Worm (Caenorhabditis elegans): ENCODE measurements around the gene fat-4.

The fat-4 gene

DNA sequence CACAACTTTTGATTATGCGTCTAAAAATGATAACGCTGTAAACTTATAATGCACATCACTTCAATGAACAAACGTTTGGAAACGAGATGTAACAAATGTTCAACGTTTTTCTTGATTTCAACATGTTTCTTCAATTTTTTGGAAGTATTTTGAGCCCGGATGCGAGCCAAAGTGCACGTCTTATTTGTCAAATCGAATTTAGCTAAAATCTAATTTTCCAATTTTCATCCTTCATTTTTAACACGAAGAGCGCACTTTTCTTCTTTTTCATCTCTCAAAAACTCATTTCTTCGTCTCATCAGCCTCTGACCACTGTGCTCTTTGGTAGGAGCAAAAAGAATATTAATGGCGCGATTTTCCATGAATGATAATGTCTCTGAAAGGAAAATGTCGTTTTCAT, 922 bp upstream of the fat-4 start:
- TF ChIP-seq flt-1 (GFP tag; IDR thresholded peaks at IDR 0.05), result no peak
- TF ChIP-seq cog-1 (tag; optimal IDR thresholded peaks at IDR 0.05), result no peak
- no peak for TF ChIP-seq T22C8.4 (GFP tag; IDR thresholded peaks at IDR 0.05)
- no peak for TF ChIP-seq tab-1 (GFP tag; IDR thresholded peaks at IDR 0.05)
- TF ChIP-seq ztf-29 (GFP tag; IDR thresholded peaks at IDR 0.05), result no peak
- TF ChIP-seq klf-2 (GFP tag; conservative IDR thresholded peaks at IDR 0.05), result no peak
- TF ChIP-seq ztf-23 (GFP tag; IDR thresholded peaks at IDR 0.05), result no peak
- no peak for TF ChIP-seq med-1 (GFP tag; optimal IDR thresholded peaks at IDR 0.05; ENCODE audit: insufficient read depth)

DNA sequence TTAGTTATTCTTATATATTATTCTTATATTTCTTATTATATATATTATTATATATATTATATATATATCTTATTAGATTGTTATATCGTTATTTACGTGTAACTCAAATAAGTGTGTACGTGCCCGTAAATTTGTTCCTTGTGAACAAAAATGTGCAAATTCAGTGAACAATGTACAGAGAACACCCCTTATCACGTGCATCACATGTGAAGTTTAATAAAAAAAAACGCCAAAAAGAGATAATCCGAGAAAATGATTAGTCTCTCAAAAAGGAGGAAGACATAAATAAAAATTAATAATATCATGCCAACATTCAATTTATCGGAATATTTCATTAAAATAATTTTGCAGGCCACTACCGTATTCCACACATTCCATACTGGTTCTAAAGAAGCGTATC, 435 bp downstream of the fat-4 start:
- no peak for TF ChIP-seq med-1 (GFP tag; optimal IDR thresholded peaks at IDR 0.05; ENCODE audit: insufficient read depth)
- no peak for TF ChIP-seq tab-1 (GFP tag; IDR thresholded peaks at IDR 0.05)
- TF ChIP-seq ztf-23 (GFP tag; IDR thresholded peaks at IDR 0.05), result no peak
- no peak for TF ChIP-seq T22C8.4 (GFP tag; IDR thresholded peaks at IDR 0.05)
- TF ChIP-seq ref-1 (GFP tag; conservative IDR thresholded peaks at IDR 0.05), result no peak
- TF ChIP-seq ztf-29 (GFP tag; IDR thresholded peaks at IDR 0.05), result no peak
- TF ChIP-seq klf-2 (GFP tag; conservative IDR thresholded peaks at IDR 0.05), result no peak
- no peak for TF ChIP-seq flt-1 (GFP tag; IDR thresholded peaks at IDR 0.05)
- no peak for TF ChIP-seq cog-1 (tag; optimal IDR thresholded peaks at IDR 0.05)

DNA sequence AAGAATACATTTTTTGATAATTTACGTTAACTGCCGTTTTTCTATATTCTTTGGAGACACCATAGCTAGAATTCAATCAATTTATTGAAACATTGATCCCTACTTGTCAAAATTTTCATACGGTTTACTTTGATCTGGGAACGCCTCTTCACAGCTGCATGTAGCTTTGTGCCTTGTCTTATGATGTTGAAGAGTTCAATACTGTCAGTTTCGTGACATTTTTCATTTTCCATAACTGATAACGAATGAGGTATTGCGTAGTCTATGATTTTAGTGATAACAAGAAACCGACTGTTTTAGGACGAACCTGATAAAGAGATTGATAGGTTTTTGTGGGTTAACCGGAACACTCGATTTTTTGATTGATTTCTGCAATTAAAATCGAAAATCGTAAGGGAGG, 2.2 kb downstream of the fat-4 start:
- TF ChIP-seq tab-1 (GFP tag; IDR thresholded peaks at IDR 0.05) (no peak), med-1 (GFP tag; optimal IDR thresholded peaks at IDR 0.05; ENCODE audit: insufficient read depth) (no peak), flt-1 (GFP tag; IDR thresholded peaks at IDR 0.05) (no peak), ztf-29 (GFP tag; IDR thresholded peaks at IDR 0.05) (no peak), ref-1 (GFP tag; conservative IDR thresholded peaks at IDR 0.05) (no peak)

- TF ChIP-seq tab-1 (GFP tag; IDR thresholded peaks at IDR 0.05), result no peak
- no peak for TF ChIP-seq ztf-29 (GFP tag; IDR thresholded peaks at IDR 0.05)
- TF ChIP-seq med-1 (GFP tag; optimal IDR thresholded peaks at IDR 0.05; ENCODE audit: insufficient read depth), result no peak
- TF ChIP-seq cog-1 (tag; optimal IDR thresholded peaks at IDR 0.05), result no peak
- no peak for TF ChIP-seq flt-1 (GFP tag; IDR thresholded peaks at IDR 0.05)
- TF ChIP-seq T22C8.4 (GFP tag; IDR thresholded peaks at IDR 0.05), result no peak
- no peak for TF ChIP-seq ref-1 (GFP tag; conservative IDR thresholded peaks at IDR 0.05)
- no peak for TF ChIP-seq ztf-23 (GFP tag; IDR thresholded peaks at IDR 0.05)
- TF ChIP-seq klf-2 (GFP tag; conservative IDR thresholded peaks at IDR 0.05), result no peak
Observed at ce11 chrIV:9802711-9803110, 3.5 kb downstream of the fat-4 start, which contains the start of gene fat-3. TSS of gene fat-3 (plus strand) at chrIV:9803023.

DNA sequence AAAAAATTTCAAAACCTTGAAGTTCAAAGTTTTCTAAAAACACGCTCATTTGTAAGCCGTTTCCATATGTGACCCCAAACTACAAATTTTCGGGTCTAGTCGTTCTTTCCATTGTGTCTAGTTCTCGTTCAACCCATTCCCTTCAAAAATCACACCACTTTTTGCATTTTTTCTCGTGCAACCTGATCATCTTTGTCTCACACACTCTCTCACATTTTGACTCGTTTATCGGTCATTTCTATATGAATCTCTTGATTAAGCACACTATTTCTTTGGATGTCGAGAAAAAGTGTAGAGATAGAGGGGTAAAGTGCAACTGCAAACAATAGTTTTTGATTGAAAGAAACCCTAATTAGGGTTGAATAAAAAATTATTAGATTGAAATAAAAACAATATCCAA, 4.3 kb downstream of the fat-4 start:
- TF ChIP-seq T22C8.4 (GFP tag; IDR thresholded peaks at IDR 0.05) (no peak), ztf-23 (GFP tag; IDR thresholded peaks at IDR 0.05) (no peak), tab-1 (GFP tag; IDR thresholded peaks at IDR 0.05) (no peak), flt-1 (GFP tag; IDR thresholded peaks at IDR 0.05) (no peak), cog-1 (tag; optimal IDR thresholded peaks at IDR 0.05) (no peak), ref-1 (GFP tag; conservative IDR thresholded peaks at IDR 0.05) (no peak), med-1 (GFP tag; optimal IDR thresholded peaks at IDR 0.05; ENCODE audit: insufficient read depth) (no peak), klf-2 (GFP tag; conservative IDR thresholded peaks at IDR 0.05) (no peak), ztf-29 (GFP tag; IDR thresholded peaks at IDR 0.05) (no peak)

ce11 chrIV:9810633-9811032, 11.4 kb downstream of the fat-4 start, which contains the start of gene dct-15:
TSS of gene dct-15 (minus strand) at chrIV:9810733.
- TF ChIP-seq ztf-29 (GFP tag; IDR thresholded peaks at IDR 0.05), result no peak
- TF ChIP-seq med-1 (GFP tag; optimal IDR thresholded peaks at IDR 0.05; ENCODE audit: insufficient read depth), result no peak
- TF ChIP-seq tab-1 (GFP tag; IDR thresholded peaks at IDR 0.05), result no peak
- TF ChIP-seq ref-1 (GFP tag; conservative IDR thresholded peaks at IDR 0.05), result no peak
- no peak for TF ChIP-seq ztf-23 (GFP tag; IDR thresholded peaks at IDR 0.05)
- no peak for TF ChIP-seq klf-2 (GFP tag; conservative IDR thresholded peaks at IDR 0.05)
- TF ChIP-seq T22C8.4 (GFP tag; IDR thresholded peaks at IDR 0.05), result no peak
- TF ChIP-seq flt-1 (GFP tag; IDR thresholded peaks at IDR 0.05), result no peak

DNA sequence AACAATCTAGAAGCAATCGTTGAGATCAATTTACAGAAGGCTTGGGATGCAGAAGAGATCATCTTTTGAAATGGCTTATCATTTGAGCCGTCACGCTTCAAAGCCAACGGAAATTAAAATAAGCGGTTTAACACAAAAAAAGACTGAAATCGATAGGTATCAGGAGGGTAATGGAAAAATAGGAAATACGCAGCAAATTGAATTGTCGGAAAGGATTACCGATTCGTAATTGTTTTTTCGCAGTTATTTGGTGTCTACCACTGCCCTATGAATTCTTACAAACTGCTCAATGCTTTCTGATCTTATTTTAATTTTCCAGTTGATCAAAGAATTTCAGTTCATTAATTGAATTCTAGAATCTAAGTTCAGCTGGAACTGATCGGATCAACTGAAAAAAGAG, 12.3 kb downstream of the fat-4 start:
- TF ChIP-seq tab-1 (GFP tag; IDR thresholded peaks at IDR 0.05) (no peak), ztf-29 (GFP tag; IDR thresholded peaks at IDR 0.05) (no peak), T22C8.4 (GFP tag; IDR thresholded peaks at IDR 0.05) (no peak), med-1 (GFP tag; optimal IDR thresholded peaks at IDR 0.05; ENCODE audit: insufficient read depth) (no peak), ref-1 (GFP tag; conservative IDR thresholded peaks at IDR 0.05) (no peak), ztf-23 (GFP tag; IDR thresholded peaks at IDR 0.05) (no peak), cog-1 (tag; optimal IDR thresholded peaks at IDR 0.05) (no peak), flt-1 (GFP tag; IDR thresholded peaks at IDR 0.05) (no peak), klf-2 (GFP tag; conservative IDR thresholded peaks at IDR 0.05) (no peak)

DNA sequence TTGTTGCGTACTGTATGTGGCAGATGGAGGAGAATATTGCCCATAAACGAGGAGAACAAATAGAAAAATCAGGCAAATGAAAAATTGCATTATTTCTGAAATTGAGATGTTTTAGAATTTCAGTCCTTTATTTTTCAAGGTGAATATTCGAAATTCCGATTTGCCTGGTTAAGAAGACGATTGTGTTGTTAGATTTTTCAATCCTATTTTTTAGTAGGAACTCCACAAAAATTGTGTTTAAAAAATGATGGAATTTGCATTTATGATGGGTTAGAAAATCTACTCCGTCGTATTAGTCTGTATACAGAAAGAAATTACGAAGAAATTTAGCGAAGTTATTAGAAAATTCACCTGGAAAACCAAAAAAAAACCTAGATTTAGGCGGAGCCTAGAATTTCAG, 16.2 kb downstream of the fat-4 start, which contains the start of gene egl-20:
Gene egl-20 (minus strand): TSS at position 101 of the 400 bp plus-strand sequence.
- TF ChIP-seq med-1 (GFP tag; optimal IDR thresholded peaks at IDR 0.05; ENCODE audit: insufficient read depth), result no peak
- no peak for TF ChIP-seq ztf-29 (GFP tag; IDR thresholded peaks at IDR 0.05)
- TF ChIP-seq ref-1 (GFP tag; conservative IDR thresholded peaks at IDR 0.05), result no peak
- no peak for TF ChIP-seq tab-1 (GFP tag; IDR thresholded peaks at IDR 0.05)
- no peak for TF ChIP-seq klf-2 (GFP tag; conservative IDR thresholded peaks at IDR 0.05)
- no peak for TF ChIP-seq cog-1 (tag; optimal IDR thresholded peaks at IDR 0.05)
- no peak for TF ChIP-seq ztf-23 (GFP tag; IDR thresholded peaks at IDR 0.05)

- TF ChIP-seq med-1 (GFP tag; optimal IDR thresholded peaks at IDR 0.05; ENCODE audit: insufficient read depth) (no peak), ztf-29 (GFP tag; IDR thresholded peaks at IDR 0.05) (no peak), flt-1 (GFP tag; IDR thresholded peaks at IDR 0.05) (no peak), T22C8.4 (GFP tag; IDR thresholded peaks at IDR 0.05) (no peak)
Observed at ce11 chrIV:9821621-9822020, 22.4 kb downstream of the fat-4 start, which contains the start of gene col-123. TSS of gene col-123 (plus strand) at chrIV:9821921.

DNA sequence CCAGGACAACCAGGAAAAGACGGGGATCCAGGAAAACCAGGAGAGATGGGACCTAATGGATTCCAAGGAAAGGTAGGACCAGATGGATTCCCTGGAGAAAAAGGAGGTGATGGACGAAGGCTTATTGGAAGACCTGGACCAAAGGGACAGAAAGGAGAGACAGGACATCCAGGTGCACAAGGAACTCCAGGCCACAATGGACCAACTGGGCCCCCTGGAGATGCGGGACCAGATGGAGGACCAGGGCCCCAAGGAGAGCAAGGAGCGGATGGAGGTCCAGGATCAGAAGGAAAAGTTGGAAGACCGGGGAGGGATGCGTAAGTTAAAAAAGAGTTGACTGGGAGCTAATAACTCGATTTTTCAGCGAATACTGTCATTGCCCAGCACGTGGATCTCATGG, 23.4 kb downstream of the fat-4 start:
- TF ChIP-seq flt-1 (GFP tag; IDR thresholded peaks at IDR 0.05) (no peak), tab-1 (GFP tag; IDR thresholded peaks at IDR 0.05) (no peak), ztf-23 (GFP tag; IDR thresholded peaks at IDR 0.05) (no peak), klf-2 (GFP tag; conservative IDR thresholded peaks at IDR 0.05) (no peak), med-1 (GFP tag; optimal IDR thresholded peaks at IDR 0.05; ENCODE audit: insufficient read depth) (no peak), ref-1 (GFP tag; conservative IDR thresholded peaks at IDR 0.05) (no peak), cog-1 (tag; optimal IDR thresholded peaks at IDR 0.05) (no peak), ztf-29 (GFP tag; IDR thresholded peaks at IDR 0.05) (no peak), T22C8.4 (GFP tag; IDR thresholded peaks at IDR 0.05) (no peak)
